Fruit fly (Drosophila melanogaster) whole organism: ENCODE data around the gene CG10654.
A peak's percentile ranks its signal among the peaks of the same experiment; 100 is the strongest.

ENCODE experiments used
- CG8478 ChIP-seq: fragments of >200 bp; optimal IDR thresholded peaks from 2 replicates; lab custom pipeline; 2018; ENCODE audit warnings: inconsistent platforms
- Dll ChIP-seq: fragments of >200 bp; optimal IDR thresholded peaks from 2 replicates; lab custom pipeline; 2017
- EcR ChIP-seq, 2 experiments: fragments of >200 bp; optimal IDR thresholded peaks; 2 replicates each; lab custom pipeline; 2017; ENCODE audit warnings: missing biosample characterization in 2 of 2, missing genetic modification characterization in 2 of 2, missing genetic modification reagents in 2 of 2
- pan ChIP-seq: fragments of >200 bp; optimal IDR thresholded peaks from 2 replicates; lab custom pipeline; 2017
- psq ChIP-seq: fragments of >200 bp; optimal IDR thresholded peaks from 2 replicates; lab custom pipeline; 2017
- usp ChIP-seq: fragments of >200 bp; optimal IDR thresholded peaks from 2 replicates; lab custom pipeline; 2017; ENCODE audit warnings: missing biosample characterization, missing genetic modification characterization, mixed read lengths

The CG10654 gene

DNA sequence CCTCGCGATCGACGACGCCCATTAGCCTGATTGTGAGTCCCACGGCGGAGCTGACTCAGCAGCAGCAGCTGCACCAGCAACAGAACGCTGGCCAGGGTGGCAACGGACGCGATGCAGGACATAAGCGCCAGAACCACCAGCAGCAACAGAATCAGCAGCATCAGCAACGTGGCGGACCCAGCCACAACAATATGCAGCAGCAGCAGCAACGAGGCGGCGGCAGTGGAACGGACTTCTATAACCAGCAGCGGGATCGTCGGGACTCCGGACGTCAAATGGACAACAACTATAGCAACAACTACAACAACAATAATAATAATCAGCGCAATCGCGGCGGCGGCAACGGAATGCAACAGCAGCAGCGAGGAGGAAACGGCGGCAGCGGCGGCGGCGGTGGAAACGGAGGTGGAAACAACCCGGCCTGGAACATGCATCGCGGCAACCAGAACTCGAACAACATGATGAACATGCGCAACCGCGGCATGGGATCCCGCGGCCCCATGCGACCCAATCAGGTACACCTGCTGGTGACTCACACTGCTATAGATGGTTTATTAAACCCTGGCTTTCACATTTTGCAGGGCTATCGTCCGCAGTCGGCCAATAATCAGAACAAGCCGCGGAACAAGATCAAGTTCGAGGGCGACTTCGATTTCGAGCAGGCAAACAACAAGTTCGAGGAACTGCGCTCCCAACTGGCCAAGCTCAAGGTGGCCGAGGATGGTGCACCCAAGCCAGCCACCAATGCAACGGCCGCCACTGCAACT is 10.0 kb upstream of the CG10654 start:
- no peak for TF ChIP-seq CG8478 (lab: Kevin White, UChicago)
- TF ChIP-seq pan (lab: Kevin White, UChicago), result no peak
- no peak for TF ChIP-seq Dll (lab: Kevin White, UChicago)
- TF ChIP-seq usp (GFP tag; lab: Kevin White, UChicago), result no peak
- no peak for TF ChIP-seq psq
- TF ChIP-seq EcR (GFP tag; optimal IDR thresholded peaks at IDR 0.05; lab: Kevin White, UChicago), result no peak

DNA sequence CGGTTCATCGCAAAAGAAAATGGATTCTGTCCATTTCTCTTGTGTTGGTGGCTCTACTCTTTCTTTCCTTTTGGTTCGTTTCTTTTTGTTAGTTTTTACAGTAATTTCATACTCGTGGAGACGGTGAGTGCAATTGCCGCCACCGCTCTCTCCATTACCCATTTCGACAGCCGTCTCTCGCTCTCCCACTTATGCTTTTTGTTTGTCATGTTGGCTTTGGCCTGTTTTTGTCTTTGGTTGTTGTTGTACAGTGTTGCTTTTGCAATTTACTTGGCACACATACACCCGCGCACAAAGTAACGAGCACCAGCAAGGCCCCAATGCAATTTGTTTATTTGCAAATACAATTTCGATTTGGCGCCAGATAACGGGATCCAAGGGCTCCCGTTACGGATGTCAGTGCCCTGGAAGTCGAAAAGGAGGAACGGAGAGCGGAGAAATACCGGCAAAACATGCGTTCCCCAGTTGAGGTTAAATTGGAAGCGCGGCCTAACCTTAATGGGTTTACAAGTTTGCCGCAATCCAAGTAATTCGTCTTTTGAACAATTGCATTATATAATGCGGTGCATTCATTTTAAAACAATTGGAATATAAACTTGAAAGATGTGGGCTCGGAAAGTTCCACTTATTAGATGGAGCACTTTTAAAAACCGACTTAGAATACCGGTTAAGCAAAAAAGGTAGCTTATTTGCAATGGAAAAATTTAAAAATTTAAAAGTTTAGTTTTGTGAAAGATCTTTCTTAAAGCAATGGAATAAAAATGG is 8.2 kb upstream of the CG10654 start:
- TF ChIP-seq pan (lab: Kevin White, UChicago) (no peak), EcR (GFP tag; optimal IDR thresholded peaks at IDR 0.05; lab: Kevin White, UChicago) (no peak), Dll (lab: Kevin White, UChicago) (peak; percentile 43)

- no peak for TF ChIP-seq usp (GFP tag; lab: Kevin White, UChicago)
- no peak for TF ChIP-seq pan (lab: Kevin White, UChicago)
- no peak for TF ChIP-seq EcR (GFP tag; optimal IDR thresholded peaks at IDR 0.05; lab: Kevin White, UChicago)
- no peak for TF ChIP-seq Dll (lab: Kevin White, UChicago)
- no peak for TF ChIP-seq psq
- no peak for TF ChIP-seq CG8478 (lab: Kevin White, UChicago)
Observed at dm6 chr3L:12514762-12515215, 7.1 kb upstream of the CG10654 start, which contains the start of the genes sti and tral. Gene sti (minus strand): TSS chr3L:12514815. Gene tral (plus strand): TSS chr3L:12515059.

- TF ChIP-seq CG8478 (lab: Kevin White, UChicago) (no peak), Dll (lab: Kevin White, UChicago) (no peak)
Observed at dm6 chr3L:12506963-12507552, 582 bp downstream of the CG10654 start.

dm6 chr3L:12505990-12506389 is 1.6 kb downstream of the CG10654 start:
- TF ChIP-seq CG8478 (lab: Kevin White, UChicago), result no peak
- TF ChIP-seq pan (lab: Kevin White, UChicago), result no peak
- TF ChIP-seq usp (GFP tag; lab: Kevin White, UChicago), result no peak
- TF ChIP-seq EcR (GFP tag; optimal IDR thresholded peaks at IDR 0.05; lab: Kevin White, UChicago), result no peak
- no peak for TF ChIP-seq psq
- no peak for TF ChIP-seq Dll (lab: Kevin White, UChicago)

- TF ChIP-seq psq (no peak), CG8478 (lab: Kevin White, UChicago) (no peak), pan (lab: Kevin White, UChicago) (no peak), usp (GFP tag; lab: Kevin White, UChicago) (no peak), EcR (GFP tag; optimal IDR thresholded peaks at IDR 0.05; lab: Kevin White, UChicago) (no peak), Dll (lab: Kevin White, UChicago) (no peak)
Observed at dm6 chr3L:12503865-12504650, 3.6 kb downstream of the CG10654 start, which contains the start of the genes CG10646 and vih. Gene CG10646 (minus strand): TSS chr3L:12503894. Gene vih (plus strand): TSS chr3L:12504292.

DNA sequence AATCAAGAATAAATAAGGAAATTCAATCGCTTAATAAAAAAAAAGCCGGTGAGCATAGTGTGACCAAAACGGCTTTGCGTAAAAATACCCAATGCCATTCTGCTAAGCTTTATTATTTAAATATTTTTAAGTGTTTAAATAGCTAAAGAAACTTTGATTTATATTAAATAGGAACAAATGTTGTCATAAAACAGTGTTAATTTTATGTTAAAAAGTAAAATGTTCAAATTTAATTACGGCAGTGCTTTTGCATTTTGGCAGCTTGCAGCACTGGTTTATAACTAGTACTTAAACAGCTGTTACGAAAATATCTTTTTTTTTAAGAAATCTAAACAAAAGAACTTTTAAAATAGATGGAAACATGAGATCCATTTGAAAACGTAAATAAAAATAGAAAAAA is 6.4 kb downstream of the CG10654 start, which contains the start of the genes CG10638 and CG10681:
TSS of gene CG10638 (minus strand) at position 63 of the 400 bp plus-strand sequence.
TSS of gene CG10681 (plus strand) at position 265 of the 400 bp plus-strand sequence.
- no peak for TF ChIP-seq pan (lab: Kevin White, UChicago)
- TF ChIP-seq CG8478 (lab: Kevin White, UChicago), result no peak
- no peak for TF ChIP-seq psq
- TF ChIP-seq usp (GFP tag; lab: Kevin White, UChicago), result no peak
- no peak for TF ChIP-seq EcR (GFP tag; optimal IDR thresholded peaks at IDR 0.05; lab: Kevin White, UChicago)
- no peak for TF ChIP-seq Dll (lab: Kevin White, UChicago)

dm6 chr3L:12496428-12497344 is 11.0 kb downstream of the CG10654 start, which contains the start of gene CG10657:
Gene CG10657 (minus strand): TSS chr3L:12497216.
- TF ChIP-seq EcR (GFP tag; optimal IDR thresholded peaks at IDR 0.05; lab: Kevin White, UChicago), result no peak
- TF ChIP-seq pan (lab: Kevin White, UChicago), result no peak
- no peak for TF ChIP-seq Dll (lab: Kevin White, UChicago)
- TF ChIP-seq CG8478 (lab: Kevin White, UChicago), result no peak

DNA sequence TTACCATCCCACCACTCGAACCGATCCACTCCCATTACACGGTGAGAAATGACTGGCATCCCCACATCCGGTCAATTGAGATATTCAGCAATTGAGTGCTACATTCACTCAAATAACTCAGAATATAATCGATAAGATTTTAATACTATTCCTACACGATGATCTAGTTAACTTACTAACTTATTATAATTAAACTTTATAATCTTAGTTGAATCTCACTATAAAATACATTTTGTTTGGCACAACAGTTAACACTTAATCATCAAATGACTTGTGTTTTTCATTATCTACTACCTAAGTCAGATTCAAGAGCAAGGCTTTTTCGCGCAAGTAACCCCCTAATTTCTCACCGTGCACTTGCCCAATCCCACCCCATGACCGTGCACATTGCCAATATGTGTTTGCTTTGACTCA is 12.3 kb downstream of the CG10654 start:
- TF ChIP-seq CG8478 (lab: Kevin White, UChicago), result no peak
- no peak for TF ChIP-seq EcR (GFP tag; optimal IDR thresholded peaks at IDR 0.05; lab: Kevin White, UChicago)

DNA sequence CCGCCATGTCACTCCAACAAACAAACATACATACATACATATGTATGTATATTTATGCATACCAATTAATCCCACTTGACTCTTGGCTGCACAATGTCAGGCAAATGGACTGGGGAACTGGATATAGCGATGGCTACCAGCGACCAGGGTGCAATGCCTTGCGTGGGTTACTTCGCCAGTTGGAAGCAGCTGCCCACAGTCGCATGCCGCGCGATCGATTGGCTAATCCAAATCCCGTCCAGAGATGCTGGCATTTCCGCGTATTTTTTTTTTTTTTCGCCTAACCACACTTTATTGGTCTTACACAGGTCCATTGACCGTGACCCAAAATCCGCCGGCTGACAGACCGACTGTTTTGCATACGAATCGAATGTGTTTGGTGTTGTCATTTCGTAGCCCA is 13.4 kb downstream of the CG10654 start:
- TF ChIP-seq pan (lab: Kevin White, UChicago) (no peak), CG8478 (lab: Kevin White, UChicago) (no peak), psq (no peak), Dll (lab: Kevin White, UChicago) (no peak), EcR (GFP tag; optimal IDR thresholded peaks at IDR 0.05; lab: Kevin White, UChicago) (no peak), usp (GFP tag; lab: Kevin White, UChicago) (no peak)
